Worm (Caenorhabditis elegans) whole organism, L4 larva: Measurements from ENCODE around the gene Y56A3A.30.

Experiments used
- F10B5.3 ChIP-seq: sonication (generic microtip); optimal IDR thresholded peaks from 2 replicates; lab custom pipeline; 2016; ENCODE audit warnings: mild to moderate bottlenecking, missing genetic modification characterization, missing compliant biosample characterization
- T26A8.4 ChIP-seq: fragments of 200-800 bp; sonication (Bioruptor generic); IDR thresholded peaks from 2 replicates; pipeline ENCODE4 v1.3.6; 2022; ENCODE audit warnings: missing genetic modification characterization, missing compliant biosample characterization
- Y105C5A.15 ChIP-seq: fragments of 200-800 bp; sonication (Bioruptor generic); IDR thresholded peaks from 2 replicates; pipeline ENCODE4 v1.3.6; 2022; ENCODE audit warnings: missing genetic modification characterization, missing compliant biosample characterization
- ZK546.5 ChIP-seq, 2 experiments: sonication (generic microtip); optimal IDR thresholded peaks; 2 replicates each; lab custom pipeline; 2017; ENCODE audit warnings: missing biosample characterization in 2 of 2, missing genetic modification characterization in 2 of 2
- aha-1 ChIP-seq: fragments of 150-350 bp; peaks from one replicate; lab custom pipeline; 2014; ENCODE audit warnings: missing biosample characterization, missing genetic modification characterization
- ama-1 ChIP-seq: fragments of 150-350 bp; optimal IDR thresholded peaks from 2 replicates; lab custom pipeline; 2014; ENCODE audit warnings: inconsistent platforms, mixed read lengths
- arid-1 ChIP-seq: fragments of 200-800 bp; sonication (Bioruptor generic); conservative IDR thresholded peaks from 2 replicates; pipeline ENCODE4 v1.3.6; 2022; ENCODE audit warnings: missing genetic modification reagents, missing genetic modification characterization, missing compliant biosample characterization
- ceh-28 ChIP-seq: fragments of 150-350 bp; optimal IDR thresholded peaks from 2 replicates; lab custom pipeline; 2014; ENCODE audit warnings: missing biosample characterization, missing genetic modification reagents, missing genetic modification characterization
- ceh-32 ChIP-seq: sonication (generic microtip); optimal IDR thresholded peaks from 2 replicates; lab custom pipeline; 2016; ENCODE audit warnings: mild to moderate bottlenecking, missing genetic modification characterization, missing compliant biosample characterization; ENCODE audit not compliant: poor library complexity
- ceh-62 ChIP-seq: sonication (generic microtip); optimal IDR thresholded peaks from 2 replicates; lab custom pipeline; 2017; ENCODE audit warnings: missing biosample characterization, missing genetic modification characterization
- cey-2 ChIP-seq: sonication (generic microtip); optimal IDR thresholded peaks from 3 replicates; lab custom pipeline; 2017; ENCODE audit warnings: missing genetic modification characterization, mild to moderate bottlenecking, missing compliant biosample characterization, antibody characterized with exemption, borderline replicate concordance; ENCODE audit not compliant: insufficient read depth
- daf-19 ChIP-seq: fragments of 200-800 bp; sonication (Bioruptor generic); conservative IDR thresholded peaks from 2 replicates; pipeline ENCODE4 v1.3.6; 2022; ENCODE audit warnings: missing genetic modification characterization, missing compliant biosample characterization
- daf-8 ChIP-seq: fragments of 200-800 bp; sonication (Bioruptor generic); IDR thresholded peaks from 2 replicates; pipeline ENCODE4 v1.3.6; 2022; ENCODE audit warnings: missing genetic modification characterization, missing compliant biosample characterization
- dmd-8 ChIP-seq: fragments of 200-800 bp; sonication (Bioruptor generic); IDR thresholded peaks from 2 replicates; pipeline ENCODE4 v1.3.6; 2022; ENCODE audit warnings: missing genetic modification characterization, missing compliant biosample characterization
- dmd-9 ChIP-seq: fragments of 200-800 bp; sonication (Bioruptor generic); IDR thresholded peaks from 2 replicates; pipeline ENCODE4 v1.3.6; 2022; ENCODE audit warnings: missing genetic modification reagents, missing genetic modification characterization, missing compliant biosample characterization
- dve-1 ChIP-seq: sonication (generic microtip); optimal IDR thresholded peaks from 2 replicates; lab custom pipeline; 2017; ENCODE audit warnings: antibody characterized with exemption, mild to moderate bottlenecking, missing genetic modification characterization, missing compliant biosample characterization; ENCODE audit not compliant: insufficient read depth
- fos-1 ChIP-seq: fragments of 150-350 bp; optimal IDR thresholded peaks from 2 replicates; lab custom pipeline; 2014; ENCODE audit warnings: missing biosample characterization, missing genetic modification characterization
- hif-1 ChIP-seq, 2 experiments: sonication (generic microtip); optimal IDR thresholded peaks; 2 replicates each; lab custom pipeline; 2016 to 2017; ENCODE audit warnings: missing compliant biosample characterization in 2 of 2, missing genetic modification characterization in 2 of 2, missing genetic modification reagents in 2 of 2, missing genotype in 2 of 2, mild to moderate bottlenecking in 1 of 2
- hlh-11 ChIP-seq: fragments of 200-800 bp; sonication (Bioruptor generic); optimal IDR thresholded peaks from 2 replicates; lab custom pipeline; 2018; ENCODE audit warnings: mild to moderate bottlenecking, missing genetic modification characterization, missing compliant biosample characterization
- hlh-30 ChIP-seq: sonication (generic microtip); optimal IDR thresholded peaks from 2 replicates; lab custom pipeline; 2017; ENCODE audit warnings: antibody characterized with exemption, mild to moderate bottlenecking, missing genetic modification characterization, missing compliant biosample characterization; ENCODE audit not compliant: insufficient read depth
- lim-7 ChIP-seq: fragments of 200-800 bp; sonication (Bioruptor generic); IDR thresholded peaks from 2 replicates; pipeline ENCODE4 v1.3.6; 2022; ENCODE audit warnings: missing genetic modification characterization, missing compliant biosample characterization
- lir-3 ChIP-seq: sonication (generic microtip); optimal IDR thresholded peaks from 2 replicates; lab custom pipeline; 2016; ENCODE audit warnings: mild to moderate bottlenecking, missing genetic modification characterization, missing compliant biosample characterization
- madf-5 ChIP-seq, 2 experiments: fragments of 200-800 bp; sonication (Bioruptor generic); IDR thresholded peaks; 2 replicates each; pipeline ENCODE4 v1.3.6; 2022; ENCODE audit warnings: missing compliant biosample characterization in 2 of 2, missing genetic modification characterization in 2 of 2
- madf-9 ChIP-seq: fragments of 200-800 bp; sonication (Bioruptor generic); conservative IDR thresholded peaks from 2 replicates; pipeline ENCODE4 v1.3.6; 2022; ENCODE audit warnings: missing genetic modification reagents, missing genetic modification characterization, missing compliant biosample characterization
- mdt-29 ChIP-seq: fragments of 200-800 bp; sonication (Bioruptor generic); IDR thresholded peaks from 2 replicates; pipeline ENCODE4 v1.3.6; 2022; ENCODE audit warnings: missing genetic modification reagents, missing genetic modification characterization, missing compliant biosample characterization
- mxl-2 ChIP-seq: fragments of 200-800 bp; sonication (Bioruptor generic); conservative IDR thresholded peaks from 2 replicates; pipeline ENCODE4 v1.3.6; 2022; ENCODE audit warnings: missing genetic modification reagents, missing genetic modification characterization, missing compliant biosample characterization
- mxl-3 ChIP-seq: fragments of 200-800 bp; sonication (Bioruptor generic); optimal IDR thresholded peaks from 2 replicates; lab custom pipeline; 2018; ENCODE audit warnings: mild to moderate bottlenecking, missing genetic modification characterization, missing compliant biosample characterization
- nhr-11 ChIP-seq: fragments of 150-350 bp; optimal IDR thresholded peaks from 2 replicates; lab custom pipeline; 2014; ENCODE audit warnings: missing biosample characterization, missing genetic modification characterization
- nhr-28 ChIP-seq: fragments of 150-350 bp; optimal IDR thresholded peaks from 2 replicates; lab custom pipeline; 2014; ENCODE audit warnings: missing biosample characterization, missing genetic modification characterization
- nhr-76 ChIP-seq: fragments of 150-350 bp; optimal IDR thresholded peaks from 2 replicates; lab custom pipeline; 2014; ENCODE audit warnings: missing biosample characterization, missing genetic modification characterization
- nhr-77 ChIP-seq: fragments of 150-350 bp; optimal IDR thresholded peaks from 2 replicates; lab custom pipeline; 2014; ENCODE audit warnings: missing biosample characterization, missing genetic modification characterization
- php-3 ChIP-seq: fragments of 200-800 bp; sonication (Bioruptor generic); IDR thresholded peaks from 2 replicates; pipeline ENCODE4 v1.3.6; 2022; ENCODE audit warnings: missing genetic modification reagents, missing genetic modification characterization, missing compliant biosample characterization
- pqm-1 ChIP-seq: sonication (generic microtip); optimal IDR thresholded peaks from 2 replicates; lab custom pipeline; 2017; ENCODE audit warnings: missing biosample characterization, missing genetic modification characterization
- set-16 ChIP-seq: fragments of 200-800 bp; sonication (Bioruptor generic); IDR thresholded peaks from 2 replicates; pipeline ENCODE4 v1.3.6; 2022; ENCODE audit warnings: missing genetic modification reagents, missing genetic modification characterization, missing compliant biosample characterization
- snpc-4 ChIP-seq: fragments of 150-350 bp; optimal IDR thresholded peaks from 2 replicates; lab custom pipeline; 2014; ENCODE audit warnings: missing biosample characterization, missing genetic modification characterization
- spr-1 ChIP-seq: sonication (generic microtip); optimal IDR thresholded peaks from 2 replicates; lab custom pipeline; 2016; ENCODE audit warnings: mild to moderate bottlenecking, missing genetic modification characterization, missing compliant biosample characterization
- spr-3 ChIP-seq: fragments of 200-800 bp; sonication (Bioruptor generic); optimal IDR thresholded peaks from 2 replicates; lab custom pipeline; 2018; ENCODE audit warnings: mild to moderate bottlenecking, missing genetic modification characterization, missing compliant biosample characterization

Gene Y56A3A.30

ce11 chrIII:12015183-12015582, 36.3 kb upstream of the Y56A3A.30 start:
- no peak for TF ChIP-seq F10B5.3 (tag; lab: Kevin White, UChicago)
- no peak for TF ChIP-seq hlh-11 (tag; lab: Kevin White, UChicago)
- TF ChIP-seq madf-9 = no peak
- no peak for TF ChIP-seq ceh-62
- no peak for TF ChIP-seq daf-19
- no peak for TF ChIP-seq dmd-9 (GFP tag; lab: Robert Waterston, UW)
- no peak for TF ChIP-seq nhr-76 (tag; lab: Kevin White, UChicago)
- no peak for TF ChIP-seq php-3
- TF ChIP-seq nhr-77 = no peak
- no peak for TF ChIP-seq hif-1 (tag; optimal IDR thresholded peaks at IDR 0.05; lab: Kevin White, UChicago)
- TF ChIP-seq spr-1 = no peak
- no peak for TF ChIP-seq fos-1
- no peak for TF ChIP-seq daf-8 (GFP tag; lab: Robert Waterston, UW)
- TF ChIP-seq mdt-29 (GFP tag; lab: Robert Waterston, UW) = no peak
- TF ChIP-seq mxl-2 (GFP tag; lab: Robert Waterston, UW) = no peak
- TF ChIP-seq dve-1 (tag; lab: Kevin White, UChicago) = no peak

DNA sequence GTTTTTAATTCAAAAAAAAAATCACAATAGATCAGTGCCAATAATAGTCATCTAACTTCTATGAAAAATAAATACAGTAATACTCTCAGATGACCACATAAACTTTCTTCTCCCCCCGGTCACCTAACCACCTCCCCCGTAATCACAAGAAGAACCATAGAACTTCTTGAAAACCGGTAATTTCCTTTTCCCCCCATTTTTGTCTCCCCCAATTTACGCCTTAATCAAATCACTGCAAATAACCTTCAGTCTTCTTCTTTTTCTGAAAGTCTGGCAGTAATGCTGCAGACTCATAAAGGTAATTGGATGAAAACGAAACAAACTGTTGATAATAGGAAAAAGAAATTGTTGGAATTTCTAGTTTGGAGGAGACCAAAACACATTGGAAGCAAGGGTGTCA, 35.6 kb upstream of the Y56A3A.30 start:
- TF ChIP-seq arid-1 = no peak
- TF ChIP-seq snpc-4 (tag; lab: Kevin White, UChicago) = no peak
- TF ChIP-seq madf-5 (GFP tag; IDR thresholded peaks at IDR 0.05; lab: Robert Waterston, UW) = no peak
- no peak for TF ChIP-seq nhr-11
- no peak for TF ChIP-seq cey-2 (tag; lab: Kevin White, UChicago)
- no peak for TF ChIP-seq lir-3 (tag; lab: Kevin White, UChicago)
- no peak for TF ChIP-seq Y105C5A.15 (GFP tag; lab: Robert Waterston, UW)
- no peak for TF ChIP-seq spr-3 (GFP tag; lab: Kevin White, UChicago)
- no peak for TF ChIP-seq T26A8.4
- no peak for TF ChIP-seq set-16
- no peak for TF ChIP-seq mdt-29 (GFP tag; lab: Robert Waterston, UW)

ce11 chrIII:12013718-12014117, 34.9 kb upstream of the Y56A3A.30 start:
- peak; percentile 68 for TF ChIP-seq ceh-28 (tag; lab: Kevin White, UChicago)
- TF ChIP-seq pqm-1 = no peak

DNA sequence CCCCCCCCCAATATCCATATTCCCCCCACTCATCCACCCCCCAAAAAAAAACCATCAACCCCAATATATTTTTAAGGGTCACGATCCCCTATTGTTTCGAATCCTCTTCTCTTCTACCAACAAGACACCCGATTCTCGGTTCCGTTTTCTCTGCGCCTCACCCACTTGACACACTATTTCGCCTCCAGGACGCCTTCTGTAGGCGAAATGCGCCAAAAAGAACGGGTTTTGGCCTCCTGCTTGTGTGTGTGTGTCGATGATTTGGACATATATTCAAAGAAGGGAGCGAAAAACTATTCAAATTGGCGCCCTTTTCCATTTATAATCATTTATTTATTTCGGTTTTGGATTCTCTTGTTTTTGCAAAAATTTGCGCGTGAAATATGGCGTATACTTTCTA, 34.2 kb upstream of the Y56A3A.30 start:
- no peak for TF ChIP-seq lim-7 (GFP tag; lab: Robert Waterston, UW)
- TF ChIP-seq ZK546.5 (tag; optimal IDR thresholded peaks at IDR 0.05; lab: Kevin White, UChicago) = no peak
- TF ChIP-seq mxl-3 (GFP tag; lab: Kevin White, UChicago) = peak; percentile 9
- TF ChIP-seq nhr-28 = peak; percentile 9
- TF ChIP-seq aha-1 (tag; lab: Kevin White, UChicago) = peak; percentile 51

ce11 chrIII:12009764-12010163, 30.9 kb upstream of the Y56A3A.30 start:
- TF ChIP-seq dmd-8 = no peak
- TF ChIP-seq hlh-30 = peak; percentile 39
- TF ChIP-seq ama-1 (lab: Kevin White, UChicago) = no peak
- no peak for TF ChIP-seq ceh-32
- TF ChIP-seq, all 104 proteins: peak for 1
